Fruit fly (Drosophila melanogaster) whole organism, embryonic: Measurements from ENCODE around the gene CG14854.

Source experiments
- Abd-B ChIP-seq: fragments of 200-800 bp; sonication (Bioruptor generic); optimal IDR thresholded peaks from 2 replicates; lab custom pipeline; 2018; ENCODE audit warnings: missing biosample characterization, mild to moderate bottlenecking, missing genetic modification characterization, moderate library complexity
- CG10431 ChIP-seq: fragments of 200-800 bp; sonication (Bioruptor generic); optimal IDR thresholded peaks from 3 replicates; lab custom pipeline; 2018; ENCODE audit warnings: missing biosample characterization, mild to moderate bottlenecking, missing genetic modification characterization
- CG10565 ChIP-seq: fragments of 200-800 bp; sonication (Bioruptor generic); optimal IDR thresholded peaks from 3 replicates; lab custom pipeline; 2016; ENCODE audit warnings: missing biosample characterization, mild to moderate bottlenecking, missing genetic modification characterization
- CG10654 ChIP-seq: fragments of 200-800 bp; sonication (Bioruptor generic); optimal IDR thresholded peaks from 2 replicates; lab custom pipeline; 2016; ENCODE audit warnings: missing biosample characterization, missing genetic modification characterization
- CG10979 ChIP-seq: fragments of 200-800 bp; sonication (Bioruptor generic); optimal IDR thresholded peaks from 2 replicates; lab custom pipeline; 2018; ENCODE audit warnings: missing biosample characterization, mild to moderate bottlenecking, missing genetic modification characterization, moderate library complexity
- CG11085 ChIP-seq: fragments of 200-800 bp; sonication (Bioruptor generic); IDR thresholded peaks from 2 replicates; pipeline ENCODE4 v1.3.6; 2022; ENCODE audit warnings: missing biosample characterization, missing genetic modification characterization
- CG11696 ChIP-seq: fragments of 200-800 bp; sonication (Bioruptor generic); IDR thresholded peaks from 2 replicates; pipeline ENCODE4 v1.3.6; 2022; ENCODE audit warnings: missing biosample characterization, missing genetic modification characterization
- CG11723 ChIP-seq: fragments of 200-800 bp; sonication (Bioruptor generic); optimal IDR thresholded peaks from 2 replicates; lab custom pipeline; 2017; ENCODE audit warnings: missing biosample characterization, mild to moderate bottlenecking, missing genetic modification characterization
- CG13287 ChIP-seq: fragments of 200-800 bp; sonication (Bioruptor generic); IDR thresholded peaks from 2 replicates; pipeline ENCODE4 v1.3.6; 2022; ENCODE audit warnings: missing biosample characterization, missing genetic modification characterization; ENCODE audit not compliant: partially characterized antibody
- CG13424 ChIP-seq: fragments of 200-800 bp; sonication (Bioruptor generic); optimal IDR thresholded peaks from 2 replicates; lab custom pipeline; 2019; ENCODE audit warnings: missing biosample characterization, mild to moderate bottlenecking, missing genetic modification characterization, moderate library complexity
- CG13775 ChIP-seq: fragments of 200-800 bp; sonication (Bioruptor generic); optimal IDR thresholded peaks from 3 replicates; lab custom pipeline; 2017; ENCODE audit warnings: missing biosample characterization, mild to moderate bottlenecking, missing genetic modification characterization
- CG17359 ChIP-seq: fragments of 200-800 bp; sonication (Bioruptor generic); optimal IDR thresholded peaks from 3 replicates; lab custom pipeline; 2018; ENCODE audit warnings: missing biosample characterization, mild to moderate bottlenecking, missing genetic modification characterization, moderate library complexity
- CG1832 ChIP-seq: fragments of 200-800 bp; sonication (Bioruptor generic); optimal IDR thresholded peaks from 2 replicates; lab custom pipeline; 2017; ENCODE audit warnings: missing biosample characterization, mild to moderate bottlenecking, missing genetic modification characterization, inconsistent platforms
- CG2116 ChIP-seq: fragments of 200-800 bp; sonication (Bioruptor generic); optimal IDR thresholded peaks from 3 replicates; lab custom pipeline; 2018; ENCODE audit warnings: missing biosample characterization, mild to moderate bottlenecking, missing genetic modification characterization
- CG3163 ChIP-seq: fragments of 200-800 bp; sonication (Bioruptor generic); optimal IDR thresholded peaks from 3 replicates; lab custom pipeline; 2016; ENCODE audit warnings: missing biosample characterization, missing genetic modification characterization
- CG34376 ChIP-seq: fragments of 200-800 bp; sonication (Bioruptor generic); optimal IDR thresholded peaks from 2 replicates; lab custom pipeline; 2018; ENCODE audit warnings: missing biosample characterization, mild to moderate bottlenecking, missing genetic modification characterization
- CG3995 ChIP-seq: fragments of 200-800 bp; sonication (Bioruptor generic); optimal IDR thresholded peaks from 3 replicates; lab custom pipeline; 2016; ENCODE audit warnings: missing biosample characterization, missing genetic modification characterization
- CG6683 ChIP-seq: fragments of 200-800 bp; sonication (Bioruptor generic); optimal IDR thresholded peaks from 2 replicates; lab custom pipeline; 2017; ENCODE audit warnings: missing biosample characterization, mild to moderate bottlenecking, missing genetic modification characterization, missing genetic modification reagents
- CG6689 ChIP-seq: fragments of 200-800 bp; sonication (Bioruptor generic); IDR thresholded peaks from 2 replicates; pipeline ENCODE4 v1.3.6; 2022; ENCODE audit warnings: missing biosample characterization, missing genetic modification characterization
- CG7357 ChIP-seq: fragments of 200-800 bp; sonication (Bioruptor generic); IDR thresholded peaks from 3 replicates; pipeline ENCODE4 v1.3.6; 2022; ENCODE audit warnings: missing biosample characterization, missing genetic modification characterization
- CG8290 ChIP-seq, 3 experiments: fragments of 200-800 bp; sonication (Bioruptor generic); optimal IDR thresholded peaks; 2 replicates each; lab custom pipeline; 2016 to 2019; ENCODE audit warnings: missing biosample characterization in 3 of 3, missing genetic modification characterization in 3 of 3, mild to moderate bottlenecking in 2 of 3, moderate library complexity in 1 of 3
- CG8924 ChIP-seq: fragments of 200-800 bp; optimal IDR thresholded peaks from 3 replicates; lab custom pipeline; 2019; ENCODE audit warnings: missing biosample characterization, mild to moderate bottlenecking, missing genetic modification characterization, moderate library complexity
- Doc2 ChIP-seq: fragments of 200-800 bp; sonication (Bioruptor generic); IDR thresholded peaks from 2 replicates; pipeline ENCODE4 v1.3.6; 2022; ENCODE audit warnings: missing biosample characterization, missing genetic modification characterization
- Eip74EF ChIP-seq, 2 experiments: fragments of 200-800 bp in 1 of 2; fragments of >200 bp in 1 of 2; sonication (Bioruptor generic) in 1 of 2; optimal IDR thresholded peaks; 2 replicates each; lab custom pipeline; 2017 to 2019; ENCODE audit warnings: missing biosample characterization in 2 of 2, missing genetic modification characterization in 2 of 2, mild to moderate bottlenecking in 1 of 2, moderate library complexity in 1 of 2
- H2.0 ChIP-seq: fragments of 200-800 bp; sonication (Bioruptor generic); IDR thresholded peaks from 2 replicates; pipeline ENCODE4 v1.3.6; 2022; ENCODE audit warnings: missing biosample characterization, missing genetic modification characterization
- Hey ChIP-seq: fragments of 200-800 bp; sonication (Bioruptor generic); optimal IDR thresholded peaks from 3 replicates; lab custom pipeline; 2018; ENCODE audit warnings: missing biosample characterization, mild to moderate bottlenecking, missing genetic modification characterization
- Hmx ChIP-seq: fragments of 200-800 bp; sonication (Bioruptor generic); optimal IDR thresholded peaks from 2 replicates; lab custom pipeline; 2016; ENCODE audit warnings: missing biosample characterization, missing genetic modification characterization
- Meics ChIP-seq: fragments of 200-800 bp; sonication (Bioruptor generic); optimal IDR thresholded peaks from 2 replicates; lab custom pipeline; 2017; ENCODE audit warnings: missing biosample characterization, mild to moderate bottlenecking, missing genetic modification characterization
- Nf-YB ChIP-seq: fragments of 200-800 bp; sonication (Bioruptor generic); optimal IDR thresholded peaks from 3 replicates; lab custom pipeline; 2019; ENCODE audit warnings: missing biosample characterization, mild to moderate bottlenecking, missing genetic modification characterization, moderate library complexity
- Oli ChIP-seq: fragments of 200-800 bp; sonication (Bioruptor generic); optimal IDR thresholded peaks from 2 replicates; lab custom pipeline; 2018; ENCODE audit warnings: missing biosample characterization, mild to moderate bottlenecking, missing genetic modification characterization, moderate library complexity
- Sin3A ChIP-seq: fragments of >200 bp; optimal IDR thresholded peaks from 2 replicates; lab custom pipeline; 2018
- Six4 ChIP-seq: fragments of 200-800 bp; sonication (Bioruptor generic); optimal IDR thresholded peaks from 2 replicates; lab custom pipeline; 2016; ENCODE audit warnings: missing biosample characterization, missing genetic modification characterization
- Sox102F ChIP-seq: fragments of 200-800 bp; sonication (Bioruptor generic); optimal IDR thresholded peaks from 2 replicates; lab custom pipeline; 2018; ENCODE audit warnings: missing biosample characterization, mild to moderate bottlenecking, missing genetic modification characterization, moderate library complexity
- Taf1 ChIP-seq: fragments of 200-800 bp; sonication (Bioruptor generic); IDR thresholded peaks from 2 replicates; pipeline ENCODE4 v1.3.6; 2022; ENCODE audit warnings: missing biosample characterization, missing genetic modification characterization
- Xbp1 ChIP-seq: fragments of 200-800 bp; sonication (Bioruptor generic); optimal IDR thresholded peaks from 3 replicates; lab custom pipeline; 2016; ENCODE audit warnings: missing biosample characterization, mild to moderate bottlenecking, missing genetic modification characterization
- ato ChIP-seq: fragments of 200-800 bp; sonication (Bioruptor generic); IDR thresholded peaks from 2 replicates; pipeline ENCODE4 v1.3.6; 2022; ENCODE audit warnings: missing biosample characterization, missing genetic modification characterization; ENCODE audit not compliant: partially characterized antibody
- bab2 ChIP-seq: fragments of 200-800 bp; sonication (Bioruptor generic); optimal IDR thresholded peaks from 2 replicates; lab custom pipeline; 2016; ENCODE audit warnings: missing biosample characterization, missing genetic modification characterization
- bcd ChIP-seq: fragments of 200-800 bp; sonication (Bioruptor generic); optimal IDR thresholded peaks from 2 replicates; lab custom pipeline; 2017; ENCODE audit warnings: missing biosample characterization, mild to moderate bottlenecking, missing genetic modification characterization
- cato ChIP-seq: fragments of 200-800 bp; sonication (Bioruptor generic); optimal IDR thresholded peaks from 2 replicates; lab custom pipeline; 2016; ENCODE audit warnings: missing biosample characterization, missing genetic modification characterization, borderline replicate concordance
- chn ChIP-seq: fragments of 200-800 bp; sonication (Bioruptor generic); optimal IDR thresholded peaks from 2 replicates; lab custom pipeline; 2016; ENCODE audit warnings: missing biosample characterization, missing genetic modification characterization
- danr ChIP-seq: fragments of 200-800 bp; sonication (Bioruptor generic); IDR thresholded peaks from 2 replicates; pipeline ENCODE4 v1.3.6; 2022; ENCODE audit warnings: missing biosample characterization, missing genetic modification characterization
- dmrt99B ChIP-seq: fragments of 200-800 bp; sonication (Bioruptor generic); optimal IDR thresholded peaks from 2 replicates; lab custom pipeline; 2018; ENCODE audit warnings: missing biosample characterization, mild to moderate bottlenecking, missing genetic modification characterization, moderate library complexity
- eyg ChIP-seq: fragments of 200-800 bp; sonication (Bioruptor generic); optimal IDR thresholded peaks from 3 replicates; lab custom pipeline; 2016; ENCODE audit warnings: missing biosample characterization, missing genetic modification characterization
- p53 ChIP-seq: fragments of 200-800 bp; sonication (Bioruptor generic); optimal IDR thresholded peaks from 2 replicates; lab custom pipeline; 2016; ENCODE audit warnings: missing biosample characterization, missing genetic modification characterization
- salm ChIP-seq: fragments of 200-800 bp; sonication (Bioruptor generic); optimal IDR thresholded peaks from 2 replicates; lab custom pipeline; 2018; ENCODE audit warnings: missing biosample characterization, mild to moderate bottlenecking, missing genetic modification characterization
- trh ChIP-seq: fragments of 200-800 bp; sonication (Bioruptor generic); optimal IDR thresholded peaks from 2 replicates; lab custom pipeline; 2016; ENCODE audit warnings: missing biosample characterization, missing genetic modification characterization
- tx ChIP-seq: fragments of 200-800 bp; sonication (Bioruptor generic); optimal IDR thresholded peaks from 2 replicates; lab custom pipeline; 2016; ENCODE audit warnings: missing biosample characterization, missing genetic modification characterization
- usp ChIP-seq: fragments of >200 bp; optimal IDR thresholded peaks from 2 replicates; lab custom pipeline; 2017; ENCODE audit warnings: missing biosample characterization, missing genetic modification characterization

CG14854 gene

dm6 chr3R:14574962-14575717 is 15.3 kb upstream of the CG14854 start (continued):
- TF ChIP-seq CG3995 (GFP tag; lab: Kevin White, UChicago): peak; percentile 46
- TF ChIP-seq bab2 (GFP tag; lab: Kevin White, UChicago): peak; percentile 59
- peak; percentile 72 for TF ChIP-seq CG6689
- TF ChIP-seq bcd (GFP tag; lab: Kevin White, UChicago): peak; percentile 76
- peak; percentile 43; the same call in 1 of the 2 replicates for TF ChIP-seq CG11085 (GFP tag; lab: Robert Waterston, UW)
- TF ChIP-seq CG11696 (GFP tag; lab: Robert Waterston, UW): no peak
- peak; percentile 4 for TF ChIP-seq Sin3A
- TF ChIP-seq CG8924: peak; percentile 82
- no peak for TF ChIP-seq ato (GFP tag; lab: Robert Waterston, UW)
- peak; percentile 36; the same call in 1 of the 2 replicates for TF ChIP-seq Taf1
- TF ChIP-seq CG11723: peak; percentile 46
- TF ChIP-seq Hmx (GFP tag; lab: Kevin White, UChicago): peak; percentile 37
- TF ChIP-seq Sox102F (GFP tag; lab: Kevin White, UChicago): peak; percentile 77
- TF ChIP-seq p53 (GFP tag; lab: Kevin White, UChicago): no peak
- peak; percentile 78 for TF ChIP-seq dmrt99B (tag; lab: Kevin White, UChicago)
- peak; percentile 77 for TF ChIP-seq Abd-B (GFP tag; lab: Kevin White, UChicago)
- peak; percentile 44 for TF ChIP-seq trh (GFP tag; lab: Kevin White, UChicago)
- TF ChIP-seq Eip74EF (GFP tag; optimal IDR thresholded peaks at IDR 0.05; lab: Kevin White, UChicago): peak in 1 of 2 experiments; percentile 41
- TF ChIP-seq danr (GFP tag; lab: Robert Waterston, UW): 0 out of 2 replicates have a peak, but pooled peaks have one; percentile 31
- peak; percentile 65 for TF ChIP-seq Nf-YB (GFP tag; lab: Kevin White, UChicago)
- TF ChIP-seq CG10565: no peak
- TF ChIP-seq CG13775: peak; percentile 79
- peak; percentile 75 for TF ChIP-seq Oli (tag; lab: Kevin White, UChicago)
- peak; percentile 74 for TF ChIP-seq cato (GFP tag; lab: Kevin White, UChicago)
- TF ChIP-seq Hey (tag; lab: Kevin White, UChicago): no peak
- TF ChIP-seq CG8290 (GFP tag; optimal IDR thresholded peaks at IDR 0.05; lab: Kevin White, UChicago): peak; percentile 70
- peak; percentile 14 to 40 for TF ChIP-seq CG8290 (tag; optimal IDR thresholded peaks at IDR 0.05; lab: Kevin White, UChicago)
- peak; percentile 72 for TF ChIP-seq CG17359 (tag; lab: Kevin White, UChicago)
- peak; percentile 86 for TF ChIP-seq Meics (GFP tag; lab: Kevin White, UChicago)
- TF ChIP-seq CG34376 (GFP tag; lab: Kevin White, UChicago): peak; percentile 18
- TF ChIP-seq Doc2 (GFP tag; lab: Robert Waterston, UW): no peak
- no peak for TF ChIP-seq CG10431
- no peak for TF ChIP-seq eyg (GFP tag; lab: Kevin White, UChicago)
- peak; percentile 85 for TF ChIP-seq CG13424 (tag; lab: Kevin White, UChicago)
- peak; percentile 59 for TF ChIP-seq Six4
- peak; percentile 57 for TF ChIP-seq CG10654
- peak; percentile 53 for TF ChIP-seq CG6683 (GFP tag; lab: Kevin White, UChicago)
- no peak for TF ChIP-seq CG3163
- TF ChIP-seq CG10979 (tag; lab: Kevin White, UChicago): peak; percentile 78
- TF ChIP-seq CG13287 (GFP tag; lab: Robert Waterston, UW): no peak
- no peak for TF ChIP-seq salm
- peak; percentile 81 for TF ChIP-seq Xbp1 (GFP tag; lab: Kevin White, UChicago)
- no peak for TF ChIP-seq CG2116 (GFP tag; lab: Kevin White, UChicago)
- TF ChIP-seq H2.0 (GFP tag; lab: Robert Waterston, UW): peak; percentile 47; the same call in 1 of the 2 replicates
- TF ChIP-seq chn (GFP tag; lab: Kevin White, UChicago): peak; percentile 54
- TF ChIP-seq CG1832 (GFP tag; lab: Kevin White, UChicago): peak; percentile 5
- no peak for TF ChIP-seq tx (GFP tag; lab: Kevin White, UChicago)
- TF ChIP-seq usp: no peak
- TF ChIP-seq CG7357: peak; percentile 56; the same call in 2 of the 3 replicates
